Fruit fly (Drosophila melanogaster): ENCODE measurements around the gene Naa20A.

Naa20A gene

dm6 chrX:19590579-19590978 is 32.3 kb downstream of the Naa20A start:
- TF ChIP-seq CG1620 (GFP tag; optimal IDR thresholded peaks at IDR 0.05) (no peak), CG7101 (tag; optimal IDR thresholded peaks at IDR 0.05) (no peak)

dm6 chrX:19590070-19590469 is 32.8 kb downstream of the Naa20A start, which contains the start of gene CG14219:
TSS of gene CG14219 (minus strand) at chrX:19590170.
- no peak for TF ChIP-seq cnc (optimal IDR thresholded peaks at IDR 0.05)
- no peak for TF ChIP-seq bab1 (GFP tag; optimal IDR thresholded peaks at IDR 0.05)
- TF ChIP-seq CG7045 (GFP tag; optimal IDR thresholded peaks at IDR 0.05): no peak
- TF ChIP-seq ovo (GFP tag; optimal IDR thresholded peaks at IDR 0.05): no peak
- no peak for TF ChIP-seq CG33017 (tag; optimal IDR thresholded peaks at IDR 0.05)
- no peak for TF ChIP-seq CG7101 (tag; optimal IDR thresholded peaks at IDR 0.05)
- TF ChIP-seq Crg-1 (GFP tag; optimal IDR thresholded peaks at IDR 0.05): no peak
- TF ChIP-seq CG1620 (GFP tag; optimal IDR thresholded peaks at IDR 0.05): no peak
- no peak for TF ChIP-seq CG14711 (tag; optimal IDR thresholded peaks at IDR 0.05)
- no peak for TF ChIP-seq toe (GFP tag; optimal IDR thresholded peaks at IDR 0.05)

- TF ChIP-seq tj (GFP tag; optimal IDR thresholded peaks at IDR 0.05) (no peak), Clk (GFP tag; optimal IDR thresholded peaks at IDR 0.05) (no peak), Hr96 (GFP tag; optimal IDR thresholded peaks at IDR 0.05) (no peak)
Measured at dm6 chrX:19585142-19585541, 37.7 kb downstream of the Naa20A start.

- TF ChIP-seq CG1620 (GFP tag; optimal IDR thresholded peaks at IDR 0.05): no peak
Measured at dm6 chrX:19583317-19583716, 39.6 kb downstream of the Naa20A start, which contains the start of gene CG14204. TSS of gene CG14204 (plus strand) at chrX:19583617.

dm6 chrX:19582732-19583131 is 40.1 kb downstream of the Naa20A start:
- no peak for TF ChIP-seq cnc (optimal IDR thresholded peaks at IDR 0.05)
- TF ChIP-seq pad (GFP tag; optimal IDR thresholded peaks at IDR 0.05): no peak
- no peak for TF ChIP-seq CG7045 (GFP tag; optimal IDR thresholded peaks at IDR 0.05)
- TF ChIP-seq Clk (GFP tag; optimal IDR thresholded peaks at IDR 0.05): no peak
- TF ChIP-seq toe (GFP tag; optimal IDR thresholded peaks at IDR 0.05): no peak
- no peak for TF ChIP-seq Hr96 (GFP tag; optimal IDR thresholded peaks at IDR 0.05)
- TF ChIP-seq CG1620 (GFP tag; optimal IDR thresholded peaks at IDR 0.05): no peak
- TF ChIP-seq Mnt (GFP tag; optimal IDR thresholded peaks at IDR 0.05): no peak
- no peak for TF ChIP-seq CG11617 (GFP tag; optimal IDR thresholded peaks at IDR 0.05)
- TF ChIP-seq Crg-1 (GFP tag; optimal IDR thresholded peaks at IDR 0.05): no peak
- TF ChIP-seq CG33017 (tag; optimal IDR thresholded peaks at IDR 0.05): no peak
- TF ChIP-seq kay (GFP tag; ENCODE audit: borderline replicate concordance): no peak
- no peak for TF ChIP-seq bab1 (GFP tag; optimal IDR thresholded peaks at IDR 0.05)
- no peak for TF ChIP-seq CG5204 (GFP tag; optimal IDR thresholded peaks at IDR 0.05)
- TF ChIP-seq tj (GFP tag; optimal IDR thresholded peaks at IDR 0.05): no peak

dm6 chrX:19581881-19582280 is 41.0 kb downstream of the Naa20A start, which contains the start of gene CG14218:
TSS of gene CG14218 (minus strand) at chrX:19581981.
- no peak for TF ChIP-seq CG7101 (tag; optimal IDR thresholded peaks at IDR 0.05)
- TF ChIP-seq CG12768 (GFP tag; optimal IDR thresholded peaks at IDR 0.05): no peak
- TF ChIP-seq Crg-1 (GFP tag; optimal IDR thresholded peaks at IDR 0.05): no peak
- TF ChIP-seq Mnt (GFP tag; optimal IDR thresholded peaks at IDR 0.05): no peak
- no peak for TF ChIP-seq CG14711 (tag; optimal IDR thresholded peaks at IDR 0.05)
- TF ChIP-seq cnc (optimal IDR thresholded peaks at IDR 0.05): no peak
- no peak for TF ChIP-seq cic (GFP tag; optimal IDR thresholded peaks at IDR 0.05)
- TF ChIP-seq Clk (GFP tag; optimal IDR thresholded peaks at IDR 0.05): no peak
- TF ChIP-seq CG1620 (GFP tag; optimal IDR thresholded peaks at IDR 0.05): no peak
- TF ChIP-seq CG5204 (GFP tag; optimal IDR thresholded peaks at IDR 0.05): no peak
- no peak for TF ChIP-seq Hr96 (GFP tag; optimal IDR thresholded peaks at IDR 0.05)
- no peak for TF ChIP-seq bab1 (GFP tag; optimal IDR thresholded peaks at IDR 0.05)
- TF ChIP-seq CG33017 (tag; optimal IDR thresholded peaks at IDR 0.05): no peak
- TF ChIP-seq kay (GFP tag; ENCODE audit: borderline replicate concordance): no peak
- TF ChIP-seq ovo (GFP tag; optimal IDR thresholded peaks at IDR 0.05): no peak
- no peak for TF ChIP-seq CG11617 (GFP tag; optimal IDR thresholded peaks at IDR 0.05)
- no peak for TF ChIP-seq toe (GFP tag; optimal IDR thresholded peaks at IDR 0.05)
- no peak for TF ChIP-seq CG7045 (GFP tag; optimal IDR thresholded peaks at IDR 0.05)
- no peak for TF ChIP-seq pad (GFP tag; optimal IDR thresholded peaks at IDR 0.05)

- no peak for TF ChIP-seq CG12768 (GFP tag; optimal IDR thresholded peaks at IDR 0.05)
- TF ChIP-seq CG33017 (tag; optimal IDR thresholded peaks at IDR 0.05): no peak
- TF ChIP-seq ovo (GFP tag; optimal IDR thresholded peaks at IDR 0.05): no peak
- no peak for TF ChIP-seq CG1620 (GFP tag; optimal IDR thresholded peaks at IDR 0.05)
- TF ChIP-seq Hr96 (GFP tag; optimal IDR thresholded peaks at IDR 0.05): no peak
- TF ChIP-seq cic (GFP tag; optimal IDR thresholded peaks at IDR 0.05): no peak
- TF ChIP-seq CG14711 (tag; optimal IDR thresholded peaks at IDR 0.05): no peak
Measured at dm6 chrX:19579648-19580301, 43.1 kb downstream of the Naa20A start, which contains the start of gene Tao. TSS of gene Tao (minus strand) at chrX:19579800.
